Worm (Caenorhabditis elegans) whole organism, young adult: Measurements from ENCODE around the gene F14H3.3.

Experiments used
- bed-1 ChIP-seq: fragments of 200-800 bp; sonication (Bioruptor generic); IDR thresholded peaks from 2 replicates; pipeline ENCODE4 v1.3.6; 2022; ENCODE audit warnings: missing genetic modification reagents, missing genetic modification characterization, missing compliant biosample characterization
- ccch-3 ChIP-seq: fragments of 200-800 bp; sonication (Bioruptor generic); optimal IDR thresholded peaks from 2 replicates; lab custom pipeline; 2018; ENCODE audit warnings: mild to moderate bottlenecking, missing genetic modification characterization, missing compliant biosample characterization
- pha-4 ChIP-seq: fragments of 150-350 bp; sonication (generic microtip); optimal IDR thresholded peaks from 2 replicates; lab custom pipeline; 2014; ENCODE audit warnings: missing biosample characterization, missing genetic modification reagents, missing genetic modification characterization

ce11 chrV:16023051-16023450 lies 30.2 kb downstream of the F14H3.3 start, which contains the start of gene cwc-15:
- TF ChIP-seq bed-1 (GFP tag; lab: Robert Waterston, UW) (no peak), ccch-3 (GFP tag; lab: Kevin White, UChicago) (no peak), pha-4 (tag; lab: Kevin White, UChicago) (no peak)
